Worm (Caenorhabditis elegans) whole organism, late embryonic: ENCODE data around the gene srd-64.

Experiments used
- C38D4.7 ChIP-seq: fragments of 200-800 bp; sonication (Bioruptor generic); optimal IDR thresholded peaks from 2 replicates; lab custom pipeline; 2018; ENCODE audit warnings: mild to moderate bottlenecking, missing genetic modification characterization, moderate library complexity, missing compliant biosample characterization
- K09A11.1 ChIP-seq: sonication (generic microtip); optimal IDR thresholded peaks from 2 replicates; lab custom pipeline; 2017; ENCODE audit warnings: antibody characterized with exemption, mild to moderate bottlenecking, missing genetic modification characterization, missing compliant biosample characterization; ENCODE audit not compliant: insufficient read depth
- Y22D7AL.16 ChIP-seq: sonication (generic microtip); optimal IDR thresholded peaks from 2 replicates; lab custom pipeline; 2016; ENCODE audit warnings: missing genetic modification characterization, missing compliant biosample characterization
- ama-1 ChIP-seq: fragments of 150-350 bp; optimal IDR thresholded peaks from 2 replicates; lab custom pipeline; 2014
- ceh-19 ChIP-seq: fragments of 200-800 bp; sonication (Bioruptor generic); optimal IDR thresholded peaks from 2 replicates; lab custom pipeline; 2018; ENCODE audit warnings: mild to moderate bottlenecking, missing genetic modification characterization, missing compliant biosample characterization
- ceh-2 ChIP-seq: sonication (generic microtip); optimal IDR thresholded peaks from 2 replicates; lab custom pipeline; 2016; ENCODE audit warnings: missing genotype, missing genetic modification characterization, missing compliant biosample characterization
- ceh-31 ChIP-seq: sonication (generic microtip); optimal IDR thresholded peaks from 2 replicates; lab custom pipeline; 2016; ENCODE audit warnings: missing genetic modification characterization, missing compliant biosample characterization
- ceh-45 ChIP-seq: fragments of 200-800 bp; sonication (Bioruptor generic); IDR thresholded peaks from 2 replicates; pipeline ENCODE4 v1.3.6; 2022; ENCODE audit warnings: missing genetic modification reagents, missing genetic modification characterization, missing compliant biosample characterization
- ceh-48 ChIP-seq: sonication (generic microtip); optimal IDR thresholded peaks from 2 replicates; lab custom pipeline; 2016; ENCODE audit warnings: missing genetic modification characterization, inconsistent platforms, missing compliant biosample characterization
- ceh-6 ChIP-seq: fragments of 200-800 bp; sonication (Bioruptor generic); optimal IDR thresholded peaks from 2 replicates; lab custom pipeline; 2018; ENCODE audit warnings: mild to moderate bottlenecking, missing genetic modification characterization, missing compliant biosample characterization
- che-1 ChIP-seq: sonication (generic microtip); optimal IDR thresholded peaks from 2 replicates; lab custom pipeline; 2016; ENCODE audit warnings: mild to moderate bottlenecking, missing genetic modification characterization, missing compliant biosample characterization
- dmd-4 ChIP-seq: sonication (generic microtip); optimal IDR thresholded peaks from 2 replicates; lab custom pipeline; 2016; ENCODE audit warnings: borderline replicate concordance, missing genetic modification characterization, missing compliant biosample characterization
- ets-4 ChIP-seq: sonication (generic microtip); optimal IDR thresholded peaks from 2 replicates; lab custom pipeline; 2016; ENCODE audit warnings: missing genetic modification characterization, missing compliant biosample characterization
- fkh-10 ChIP-seq: fragments of 150-350 bp; optimal IDR thresholded peaks from 2 replicates; lab custom pipeline; 2014; ENCODE audit warnings: missing biosample characterization, missing genetic modification reagents, missing genetic modification characterization
- gmeb-2 ChIP-seq: sonication (generic microtip); optimal IDR thresholded peaks from 2 replicates; lab custom pipeline; 2016; ENCODE audit warnings: missing genetic modification characterization, inconsistent platforms, missing compliant biosample characterization
- hlh-15 ChIP-seq: sonication (generic microtip); optimal IDR thresholded peaks from 2 replicates; lab custom pipeline; 2016; ENCODE audit warnings: missing genetic modification characterization, missing compliant biosample characterization
- hlh-30 ChIP-seq: sonication (generic microtip); optimal IDR thresholded peaks from 2 replicates; lab custom pipeline; 2017; ENCODE audit warnings: antibody characterized with exemption, missing genetic modification characterization, missing compliant biosample characterization; ENCODE audit not compliant: insufficient read depth
- hlh-6 ChIP-seq: sonication (generic microtip); optimal IDR thresholded peaks from 2 replicates; lab custom pipeline; 2016; ENCODE audit warnings: missing genotype, missing genetic modification characterization, missing compliant biosample characterization
- hlh-8 ChIP-seq: sonication (generic microtip); optimal IDR thresholded peaks from 2 replicates; lab custom pipeline; 2016; ENCODE audit warnings: missing genotype, missing genetic modification characterization, missing compliant biosample characterization
- lim-6 ChIP-seq: sonication (generic microtip); optimal IDR thresholded peaks from 2 replicates; lab custom pipeline; 2016; ENCODE audit warnings: missing genetic modification characterization, missing compliant biosample characterization
- lin-11 ChIP-seq: fragments of 200-800 bp; sonication (Bioruptor generic); optimal IDR thresholded peaks from 2 replicates; lab custom pipeline; 2018; ENCODE audit warnings: mild to moderate bottlenecking, missing genetic modification characterization, missing compliant biosample characterization
- madf-2 ChIP-seq: sonication (generic microtip); optimal IDR thresholded peaks from 2 replicates; lab custom pipeline; 2017; ENCODE audit warnings: missing genetic modification characterization, missing compliant biosample characterization
- mec-3 ChIP-seq: sonication (generic microtip); optimal IDR thresholded peaks from 2 replicates; lab custom pipeline; 2016; ENCODE audit warnings: borderline replicate concordance, missing genetic modification characterization, missing compliant biosample characterization
- nfya-1 ChIP-seq: sonication (generic microtip); optimal IDR thresholded peaks from 2 replicates; lab custom pipeline; 2017; ENCODE audit warnings: missing genetic modification characterization, mild to moderate bottlenecking, missing compliant biosample characterization, antibody characterized with exemption, moderate library complexity
- nhr-11 ChIP-seq: fragments of 150-350 bp; optimal IDR thresholded peaks from 2 replicates; lab custom pipeline; 2014; ENCODE audit warnings: missing biosample characterization, missing genetic modification characterization
- npax-4 ChIP-seq: sonication (generic microtip); optimal IDR thresholded peaks from 2 replicates; lab custom pipeline; 2016; ENCODE audit warnings: missing genetic modification characterization, missing compliant biosample characterization
- pag-3 ChIP-seq: sonication (generic microtip); optimal IDR thresholded peaks from 2 replicates; lab custom pipeline; 2016; ENCODE audit warnings: missing compliant biosample characterization, missing genetic modification characterization, borderline replicate concordance
- pax-1 ChIP-seq: fragments of 150-350 bp; optimal IDR thresholded peaks from 2 replicates; lab custom pipeline; 2014; ENCODE audit warnings: missing biosample characterization, missing genetic modification characterization
- pha-2 ChIP-seq: sonication (generic microtip); optimal IDR thresholded peaks from 2 replicates; lab custom pipeline; 2017; ENCODE audit warnings: mild to moderate bottlenecking, missing genetic modification characterization, missing compliant biosample characterization
- pqm-1 ChIP-seq: sonication (generic microtip); optimal IDR thresholded peaks from 2 replicates; lab custom pipeline; 2016; ENCODE audit warnings: missing genetic modification characterization, missing compliant biosample characterization
- pros-1 ChIP-seq: fragments of 150-350 bp; optimal IDR thresholded peaks from 2 replicates; lab custom pipeline; 2014; ENCODE audit warnings: missing biosample characterization, missing genetic modification reagents, missing genetic modification characterization
- rnt-1 ChIP-seq: sonication (generic microtip); optimal IDR thresholded peaks from 2 replicates; lab custom pipeline; 2016; ENCODE audit warnings: missing genetic modification characterization, missing compliant biosample characterization
- sdc-2 ChIP-seq: sonication (generic microtip); optimal IDR thresholded peaks from 2 replicates; lab custom pipeline; 2016; ENCODE audit warnings: missing genotype, missing genetic modification characterization, missing compliant biosample characterization
- sox-2 ChIP-seq: fragments of 200-800 bp; sonication (Bioruptor generic); IDR thresholded peaks from 2 replicates; pipeline ENCODE4 v1.3.6; 2022; ENCODE audit warnings: missing genetic modification reagents, missing genetic modification characterization, missing compliant biosample characterization
- tbx-2 ChIP-seq: sonication (generic microtip); optimal IDR thresholded peaks from 2 replicates; lab custom pipeline; 2016; ENCODE audit warnings: missing genetic modification characterization, missing compliant biosample characterization
- ttx-3 ChIP-seq: sonication (generic microtip); optimal IDR thresholded peaks from 2 replicates; lab custom pipeline; 2016; ENCODE audit warnings: missing genetic modification reagents, missing genetic modification characterization, missing compliant biosample characterization
- unc-3 ChIP-seq, 2 experiments: fragments of 200-800 bp in 1 of 2; sonication (Bioruptor generic) in 1 of 2; sonication (generic microtip) in 1 of 2; conservative IDR thresholded peaks in 1 of 2; optimal IDR thresholded peaks in 1 of 2; 2 replicates each; pipeline versions ENCODE4 v1.3.6 to Lab custom; 2016 to 2022; ENCODE audit warnings: missing compliant biosample characterization in 2 of 2, missing genetic modification characterization in 2 of 2, missing genetic modification reagents in 1 of 2
- unc-86 ChIP-seq: sonication (generic microtip); optimal IDR thresholded peaks from 2 replicates; lab custom pipeline; 2016; ENCODE audit warnings: missing genetic modification characterization, missing compliant biosample characterization
- zip-5 ChIP-seq: sonication (generic microtip); optimal IDR thresholded peaks from 2 replicates; lab custom pipeline; 2016; ENCODE audit warnings: missing genetic modification characterization, missing compliant biosample characterization

The srd-64 gene

ce11 chrIII:1665373-1665772, 29.5 kb downstream of the srd-64 start:
- TF ChIP-seq hlh-15 (no peak), ceh-6 (GFP tag; lab: Kevin White, UChicago) (no peak), pqm-1 (tag; lab: Kevin White, UChicago) (no peak), hlh-6 (tag; lab: Kevin White, UChicago) (no peak), ceh-2 (tag; lab: Kevin White, UChicago) (no peak), dmd-4 (tag; lab: Kevin White, UChicago) (no peak), Y22D7AL.16 (tag; lab: Kevin White, UChicago) (no peak), madf-2 (tag; lab: Kevin White, UChicago) (no peak), pros-1 (no peak), ama-1 (no peak), ceh-19 (no peak), pax-1 (tag; lab: Kevin White, UChicago) (no peak), sdc-2 (no peak), ceh-31 (tag; lab: Kevin White, UChicago) (no peak), gmeb-2 (no peak), pha-2 (no peak), rnt-1 (tag; lab: Kevin White, UChicago) (no peak), npax-4 (tag; lab: Kevin White, UChicago) (no peak), ttx-3 (tag; lab: Kevin White, UChicago) (no peak), ceh-48 (no peak)

- TF ChIP-seq nhr-11: no peak
- TF ChIP-seq ceh-45 (GFP tag; lab: Robert Waterston, UW): 0 out of 2 replicates have a peak, but pooled peaks have one; percentile 42
- TF ChIP-seq pag-3 (tag; lab: Kevin White, UChicago): no peak
Observed at ce11 chrIII:1664761-1665266, 30.1 kb downstream of the srd-64 start, which contains the start of gene Y22D7AL.16. Gene Y22D7AL.16, minus strand, starts transcription at chrIII:1665216.

DNA sequence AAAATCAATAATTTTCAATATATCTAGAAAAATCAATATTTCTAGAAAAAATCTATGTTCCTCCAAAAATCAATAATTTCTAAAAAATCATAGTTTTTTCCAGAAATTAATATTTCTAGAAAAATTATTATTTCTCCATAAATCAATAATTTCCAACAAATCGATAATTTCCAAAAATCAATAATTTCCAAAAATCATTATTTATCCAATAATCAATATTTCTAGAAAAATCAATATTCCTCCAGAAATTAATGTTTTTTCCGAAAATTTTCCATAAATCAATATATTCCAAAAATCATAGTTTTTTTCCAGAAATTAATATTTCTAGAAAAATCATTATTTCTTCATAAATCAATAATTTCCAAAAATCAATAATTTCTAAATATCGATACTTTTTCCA, 31.9 kb downstream of the srd-64 start:
- TF ChIP-seq lim-6 (tag; lab: Kevin White, UChicago) (no peak), C38D4.7 (GFP tag; lab: Kevin White, UChicago) (no peak), zip-5 (tag; lab: Kevin White, UChicago) (no peak), pag-3 (tag; lab: Kevin White, UChicago) (no peak), unc-86 (tag; lab: Kevin White, UChicago) (no peak), nfya-1 (tag; lab: Kevin White, UChicago) (no peak), ets-4 (tag; lab: Kevin White, UChicago) (no peak), pha-2 (no peak), hlh-30 (tag; lab: Kevin White, UChicago) (no peak), ceh-31 (tag; lab: Kevin White, UChicago) (no peak), nhr-11 (no peak), sox-2 (GFP tag; lab: Robert Waterston, UW) (no peak), K09A11.1 (tag; lab: Kevin White, UChicago) (no peak), che-1 (tag; lab: Kevin White, UChicago) (no peak), hlh-8 (tag; lab: Kevin White, UChicago) (no peak)

- TF ChIP-seq fkh-10 (GFP tag; lab: Kevin White, UChicago) (no peak), ceh-31 (tag; lab: Kevin White, UChicago) (no peak), ets-4 (tag; lab: Kevin White, UChicago) (no peak), lin-11 (tag; lab: Kevin White, UChicago) (no peak), ceh-48 (no peak), ceh-19 (no peak), tbx-2 (tag; lab: Kevin White, UChicago) (no peak), pax-1 (tag; lab: Kevin White, UChicago) (no peak), ceh-6 (GFP tag; lab: Kevin White, UChicago) (no peak), unc-3 (GFP tag; conservative IDR thresholded peaks at IDR 0.05; lab: Robert Waterston, UW) (no peak), unc-3 (tag; optimal IDR thresholded peaks at IDR 0.05; lab: Kevin White, UChicago) (no peak), mec-3 (tag; lab: Kevin White, UChicago) (no peak), pros-1 (no peak)
Observed at ce11 chrIII:1662405-1662804, 32.5 kb downstream of the srd-64 start.
